Worm (Caenorhabditis elegans): ENCODE data around the gene ZK742.6.

The ZK742.6 gene

ce11 chrV:7785117-7785516, 29.6 kb downstream of the ZK742.6 start, which contains the start of gene C26F1.1:
C26F1.1 (plus strand) TSS chrV:7785417.
- TF ChIP-seq mep-1 (tag; optimal IDR thresholded peaks at IDR 0.05) (no peak), sptf-1 (tag; optimal IDR thresholded peaks at IDR 0.05) (no peak), ham-2 (GFP tag; optimal IDR thresholded peaks at IDR 0.05) (no peak), M03D4.4 (tag; optimal IDR thresholded peaks at IDR 0.05) (no peak), nhr-76 (tag; optimal IDR thresholded peaks at IDR 0.05) (no peak), lsy-2 (tag; optimal IDR thresholded peaks at IDR 0.05) (no peak), bed-3 (GFP tag; optimal IDR thresholded peaks at IDR 0.05) (no peak), ceh-43 (GFP tag; optimal IDR thresholded peaks at IDR 0.05) (no peak)

- TF ChIP-seq mab-5 (tag; optimal IDR thresholded peaks at IDR 0.05) (no peak), unc-39 (tag; optimal IDR thresholded peaks at IDR 0.05) (no peak), lsy-2 (tag; optimal IDR thresholded peaks at IDR 0.05) (no peak), nhr-237 (tag; optimal IDR thresholded peaks at IDR 0.05) (no peak), ham-2 (GFP tag; optimal IDR thresholded peaks at IDR 0.05) (no peak), unc-120 (tag; optimal IDR thresholded peaks at IDR 0.05; ENCODE audit: poor library complexity, severe bottlenecking) (no peak), mep-1 (tag; optimal IDR thresholded peaks at IDR 0.05) (no peak), ceh-39 (tag; optimal IDR thresholded peaks at IDR 0.05) (no peak), tbx-8 (GFP tag; optimal IDR thresholded peaks at IDR 0.05) (no peak), drap-1 (GFP tag; optimal IDR thresholded peaks at IDR 0.05) (no peak), sptf-1 (tag; optimal IDR thresholded peaks at IDR 0.05) (no peak), nhr-28 (tag; optimal IDR thresholded peaks at IDR 0.05) (no peak), ces-1 (GFP tag; optimal IDR thresholded peaks at IDR 0.05) (no peak)
Measured at ce11 chrV:7781511-7781910, 33.2 kb downstream of the ZK742.6 start, which contains the start of gene cyp-32A1. cyp-32A1 (plus strand) TSS chrV:7781811.

- no peak for TF ChIP-seq mls-2 (tag; optimal IDR thresholded peaks at IDR 0.05)
Measured at ce11 chrV:7778999-7779398, 35.7 kb downstream of the ZK742.6 start.

ce11 chrV:7777098-7777497, 37.6 kb downstream of the ZK742.6 start, which contains the start of gene C26F1.3:
C26F1.3 (plus strand) TSS chrV:7777300.
- TF ChIP-seq ceh-39 (tag; optimal IDR thresholded peaks at IDR 0.05), result no peak
- TF ChIP-seq hlh-1 (tag; optimal IDR thresholded peaks at IDR 0.05), result no peak
- no peak for TF ChIP-seq M03D4.4 (tag; optimal IDR thresholded peaks at IDR 0.05)
- no peak for TF ChIP-seq blmp-1 (tag; optimal IDR thresholded peaks at IDR 0.05)
- no peak for TF ChIP-seq nhr-12 (tag; optimal IDR thresholded peaks at IDR 0.05)
- no peak for TF ChIP-seq ham-2 (GFP tag; optimal IDR thresholded peaks at IDR 0.05)
- no peak for TF ChIP-seq cnd-1 (tag; optimal IDR thresholded peaks at IDR 0.05)
- no peak for TF ChIP-seq elt-1 (tag; optimal IDR thresholded peaks at IDR 0.05; ENCODE audit: borderline replicate concordance, insufficient read depth)

- no peak for TF ChIP-seq elt-3 (tag; optimal IDR thresholded peaks at IDR 0.05)
- no peak for TF ChIP-seq blmp-1 (tag; optimal IDR thresholded peaks at IDR 0.05)
- no peak for TF ChIP-seq nhr-28 (tag; optimal IDR thresholded peaks at IDR 0.05)
- TF ChIP-seq ceh-43 (GFP tag; optimal IDR thresholded peaks at IDR 0.05), result no peak
- no peak for TF ChIP-seq snpc-4 (tag; optimal IDR thresholded peaks at IDR 0.05)
- no peak for TF ChIP-seq lin-32 (GFP tag; optimal IDR thresholded peaks at IDR 0.05)
- no peak for TF ChIP-seq ceh-83 (GFP tag; optimal IDR thresholded peaks at IDR 0.05)
- TF ChIP-seq flh-1 (GFP tag; optimal IDR thresholded peaks at IDR 0.05), result no peak
- no peak for TF ChIP-seq nhr-12 (tag; optimal IDR thresholded peaks at IDR 0.05)
- peak; percentile 31 for TF ChIP-seq mls-2 (tag; optimal IDR thresholded peaks at IDR 0.05)
- no peak for TF ChIP-seq cnd-1 (tag; optimal IDR thresholded peaks at IDR 0.05)
- peak; percentile 19 for TF ChIP-seq unc-62 (GFP tag; optimal IDR thresholded peaks at IDR 0.05)
- TF ChIP-seq lin-13 (tag; optimal IDR thresholded peaks at IDR 0.05), result peak; percentile 75
- TF ChIP-seq bed-3 (GFP tag; optimal IDR thresholded peaks at IDR 0.05), result no peak
- peak; percentile 54 for TF ChIP-seq ham-2 (GFP tag; optimal IDR thresholded peaks at IDR 0.05)
- peak; percentile 79 for TF ChIP-seq ceh-39 (tag; optimal IDR thresholded peaks at IDR 0.05)
- TF ChIP-seq hlh-1 (tag; optimal IDR thresholded peaks at IDR 0.05), result peak; percentile 56
- no peak for TF ChIP-seq elt-1 (tag; optimal IDR thresholded peaks at IDR 0.05; ENCODE audit: borderline replicate concordance, insufficient read depth)
- TF ChIP-seq unc-39 (tag; optimal IDR thresholded peaks at IDR 0.05), result no peak
- TF ChIP-seq drap-1 (GFP tag; optimal IDR thresholded peaks at IDR 0.05), result no peak
- TF ChIP-seq nhr-237 (tag; optimal IDR thresholded peaks at IDR 0.05), result peak; percentile 92
- no peak for TF ChIP-seq nhr-76 (tag; optimal IDR thresholded peaks at IDR 0.05)
- no peak for TF ChIP-seq tbx-8 (GFP tag; optimal IDR thresholded peaks at IDR 0.05)
- TF ChIP-seq zip-8 (tag; optimal IDR thresholded peaks at IDR 0.05), result no peak
- no peak for TF ChIP-seq sem-2 (GFP tag; optimal IDR thresholded peaks at IDR 0.05)
- peak; percentile 24 for TF ChIP-seq unc-120 (tag; optimal IDR thresholded peaks at IDR 0.05; ENCODE audit: poor library complexity, severe bottlenecking)
- no peak for TF ChIP-seq M03D4.4 (tag; optimal IDR thresholded peaks at IDR 0.05)
- no peak for TF ChIP-seq mab-5 (tag; optimal IDR thresholded peaks at IDR 0.05)
- TF ChIP-seq lsy-2 (tag; optimal IDR thresholded peaks at IDR 0.05), result peak; percentile 85
- peak; percentile 70 for TF ChIP-seq ces-1 (GFP tag; optimal IDR thresholded peaks at IDR 0.05)
- no peak for TF ChIP-seq nhr-2 (tag; optimal IDR thresholded peaks at IDR 0.05)
- peak; percentile 85 for TF ChIP-seq pha-4 (tag; optimal IDR thresholded peaks at IDR 0.05)
- TF ChIP-seq mep-1 (tag; optimal IDR thresholded peaks at IDR 0.05), result peak; percentile 91
- TF ChIP-seq ztf-11 (tag; optimal IDR thresholded peaks at IDR 0.05), result peak; percentile 8
- peak; percentile 64 for TF ChIP-seq sptf-1 (tag; optimal IDR thresholded peaks at IDR 0.05)
Measured at ce11 chrV:7776029-7776628, 38.6 kb downstream of the ZK742.6 start, which contains the start of the genes rpl-39 and rps-30. rpl-39 (minus strand) TSS chrV:7776079. rps-30 (plus strand) TSS chrV:7776578.
